Fruit fly (Drosophila melanogaster): ENCODE data around the gene PH4alphaSG1.

Gene PH4alphaSG1

DNA sequence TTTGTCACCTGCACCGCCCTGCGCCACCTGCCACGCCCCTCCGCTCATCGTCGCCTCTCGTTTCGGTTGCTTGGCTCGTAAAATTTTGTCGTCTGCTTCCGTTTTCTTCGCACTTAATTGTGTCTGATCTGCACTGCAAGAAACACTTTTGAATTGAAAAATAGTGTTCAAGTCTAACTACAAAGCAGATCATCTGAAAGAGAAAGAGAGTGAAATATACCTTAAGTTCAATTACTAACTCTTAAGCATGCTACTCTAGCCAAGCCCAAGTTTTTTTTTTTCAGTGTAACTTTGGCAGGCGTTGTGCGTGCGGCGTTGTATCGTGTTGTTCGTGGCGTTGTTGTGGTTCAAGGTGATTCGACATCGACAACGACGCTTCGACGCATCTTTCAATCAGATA, 34.7 kb upstream of the PH4alphaSG1 start (continued):
- TF ChIP-seq CG9876 (GFP tag; optimal IDR thresholded peaks at IDR 0.05) = peak; percentile 92
- peak; percentile 78 for TF ChIP-seq CG32767 (GFP tag; IDR thresholded peaks at IDR 0.05)
- TF ChIP-seq CG1233 (GFP tag; optimal IDR thresholded peaks at IDR 0.05) = peak; percentile 87
- TF ChIP-seq Hmr (GFP tag; optimal IDR thresholded peaks at IDR 0.05) = peak; percentile 93
- peak; percentile 88 to 91 for TF ChIP-seq Hr51 (GFP tag; optimal IDR thresholded peaks at IDR 0.05)
- no peak for TF ChIP-seq zen2 (GFP tag; IDR thresholded peaks at IDR 0.05; ENCODE audit: partially characterized antibody)
- peak; percentile 92 for TF ChIP-seq CG34376 (GFP tag; optimal IDR thresholded peaks at IDR 0.05)
- TF ChIP-seq CG6854 (GFP tag; optimal IDR thresholded peaks at IDR 0.05) = peak; percentile 89
- TF ChIP-seq CG18599 (GFP tag; optimal IDR thresholded peaks at IDR 0.05) = peak; percentile 97
- no peak for TF ChIP-seq knrl (GFP tag; IDR thresholded peaks at IDR 0.05; ENCODE audit: partially characterized antibody)
- TF ChIP-seq CG1792 (GFP tag; optimal IDR thresholded peaks at IDR 0.05) = peak; percentile 92
- peak; percentile 94 for TF ChIP-seq pum (GFP tag; optimal IDR thresholded peaks at IDR 0.05)
- peak; percentile 92 for TF ChIP-seq Dek (tag; optimal IDR thresholded peaks at IDR 0.05)
- TF ChIP-seq toy (GFP tag; IDR thresholded peaks at IDR 0.05) = peak; percentile 67
- TF ChIP-seq CG32772 (GFP tag; IDR thresholded peaks at IDR 0.05) = peak; percentile 93
- TF ChIP-seq CG18011 (GFP tag; optimal IDR thresholded peaks at IDR 0.05) = peak; percentile 69
- TF ChIP-seq CG15269 (tag; optimal IDR thresholded peaks at IDR 0.05) = peak; percentile 95
- TF ChIP-seq stwl (tag; optimal IDR thresholded peaks at IDR 0.05) = no peak
- peak; percentile 86 for TF ChIP-seq CG10979 (tag; optimal IDR thresholded peaks at IDR 0.05)
- peak; percentile 53 for TF ChIP-seq ash1 (GFP tag; optimal IDR thresholded peaks at IDR 0.05)
- no peak for TF ChIP-seq pan (optimal IDR thresholded peaks at IDR 0.05)
- peak in 1 of 2 experiments; percentile 94 for TF ChIP-seq pan (GFP tag; optimal IDR thresholded peaks at IDR 0.05 in 1 of 2, IDR thresholded peaks at IDR 0.05 in 1 of 2)
- peak; percentile 77 for TF ChIP-seq peb (GFP tag; IDR thresholded peaks at IDR 0.05)
- peak; percentile 86 for TF ChIP-seq CG18476 (GFP tag; optimal IDR thresholded peaks at IDR 0.05)
- TF ChIP-seq gce (GFP tag; IDR thresholded peaks at IDR 0.05) = peak; percentile 88; the same call in 2 of the 3 replicates
- no peak for TF ChIP-seq ac (GFP tag; optimal IDR thresholded peaks at IDR 0.05)
- TF ChIP-seq Doc2 (GFP tag; IDR thresholded peaks at IDR 0.05) = peak; percentile 80
- TF ChIP-seq TFAM (GFP tag; optimal IDR thresholded peaks at IDR 0.05) = peak; percentile 60
- peak; percentile 93 for TF ChIP-seq CG12659 (GFP tag; optimal IDR thresholded peaks at IDR 0.05)
- peak; percentile 86 for TF ChIP-seq CG8388 (GFP tag; optimal IDR thresholded peaks at IDR 0.05)
- peak; percentile 76 for TF ChIP-seq D19B (GFP tag; optimal IDR thresholded peaks at IDR 0.05)
- peak; percentile 88 for TF ChIP-seq cwo (GFP tag; optimal IDR thresholded peaks at IDR 0.05)
- TF ChIP-seq CG8290 (GFP tag; optimal IDR thresholded peaks at IDR 0.05) = peak; percentile 78
- peak in 1 of 2 experiments; percentile 91 for TF ChIP-seq CG8290 (tag; optimal IDR thresholded peaks at IDR 0.05)
- TF ChIP-seq CG18764 (GFP tag; optimal IDR thresholded peaks at IDR 0.05) = peak; percentile 90
- peak; percentile 83 for TF ChIP-seq CG18262 (tag; optimal IDR thresholded peaks at IDR 0.05)
- peak; percentile 89 for TF ChIP-seq CHES-1-like (GFP tag; optimal IDR thresholded peaks at IDR 0.05)
- no peak for TF ChIP-seq Lpt (GFP tag; optimal IDR thresholded peaks at IDR 0.05)
- TF ChIP-seq CG2712 (tag; optimal IDR thresholded peaks at IDR 0.05) = peak; percentile 89
- TF ChIP-seq CG12942 (GFP tag; optimal IDR thresholded peaks at IDR 0.05) = peak; percentile 91
- TF ChIP-seq Six4 (GFP tag; optimal IDR thresholded peaks at IDR 0.05) = peak; percentile 93
- peak; percentile 94 for TF ChIP-seq CG34422 (GFP tag; IDR thresholded peaks at IDR 0.05)
- TF ChIP-seq Dp (GFP tag; optimal IDR thresholded peaks at IDR 0.05) = no peak
- TF ChIP-seq CG3407 (GFP tag; optimal IDR thresholded peaks at IDR 0.05) = peak; percentile 83
- TF ChIP-seq lab (GFP tag; optimal IDR thresholded peaks at IDR 0.05) = peak; percentile 97
- TF ChIP-seq Spps (tag; optimal IDR thresholded peaks at IDR 0.05) = peak; percentile 71
- TF ChIP-seq nerfin-1 (tag; optimal IDR thresholded peaks at IDR 0.05) = peak; percentile 84
- no peak for TF ChIP-seq Elba2 (GFP tag; optimal IDR thresholded peaks at IDR 0.05)
- peak; percentile 91 for TF ChIP-seq repo (GFP tag; optimal IDR thresholded peaks at IDR 0.05)
- peak; percentile 96 for TF ChIP-seq vvl (GFP tag; IDR thresholded peaks at IDR 0.05)
- 0 out of 2 replicates have a peak, but pooled peaks have one; percentile 58 for TF ChIP-seq CG8765 (GFP tag; IDR thresholded peaks at IDR 0.05)
